Worm (Caenorhabditis elegans): Measurements from ENCODE around the gene T21D9.2.
A peak's percentile ranks its signal among the peaks of the same experiment; 100 is the strongest.

The T21D9.2 gene

ce11 chrX:2075169-2075568 lies 21.5 kb downstream of the T21D9.2 start:
- TF ChIP-seq nhr-71 (tag; optimal IDR thresholded peaks at IDR 0.05) (peak; percentile 76), efl-3 (GFP tag; optimal IDR thresholded peaks at IDR 0.05) (no peak), lin-35 (GFP tag; optimal IDR thresholded peaks at IDR 0.05) (peak; percentile 6 to 40), irx-1 (tag; optimal IDR thresholded peaks at IDR 0.05) (peak; percentile 1), F16B12.6 (tag; optimal IDR thresholded peaks at IDR 0.05) (no peak), lin-14 (GFP tag; optimal IDR thresholded peaks at IDR 0.05) (peak; percentile 72), nhr-20 (tag; optimal IDR thresholded peaks at IDR 0.05) (peak; percentile 71), nhr-90 (tag; optimal IDR thresholded peaks at IDR 0.05; ENCODE audit: poor library complexity) (peak; percentile 27), efl-1 (optimal IDR thresholded peaks at IDR 0.05) (no peak), efl-1 (GFP tag; optimal IDR thresholded peaks at IDR 0.05 in 1 of 2) (peak in 1 of 2 experiments; percentile 91), nhr-19 (GFP tag; conservative IDR thresholded peaks at IDR 0.05) (peak; percentile 34; the same call in 1 of the 2 replicates), elt-3 (tag; optimal IDR thresholded peaks at IDR 0.05) (peak in 1 of 6 experiments; percentile 43), nhr-84 (tag; optimal IDR thresholded peaks at IDR 0.05) (no peak), sox-4 (tag; optimal IDR thresholded peaks at IDR 0.05) (peak; percentile 2), ceh-63 (GFP tag; optimal IDR thresholded peaks at IDR 0.05) (no peak), dsc-1 (tag; optimal IDR thresholded peaks at IDR 0.05) (peak; percentile 14), mep-1 (tag; optimal IDR thresholded peaks at IDR 0.05) (peak; percentile 50), fos-1 (tag; optimal IDR thresholded peaks at IDR 0.05) (no peak), nhr-85 (tag) (peak; percentile 95), tbx-2 (tag; optimal IDR thresholded peaks at IDR 0.05) (peak; percentile 26), nhr-47 (tag; optimal IDR thresholded peaks at IDR 0.05) (peak; percentile 5), unc-86 (tag; optimal IDR thresholded peaks at IDR 0.05) (no peak), snu-23 (GFP tag; optimal IDR thresholded peaks at IDR 0.05) (peak; percentile 63)

DNA sequence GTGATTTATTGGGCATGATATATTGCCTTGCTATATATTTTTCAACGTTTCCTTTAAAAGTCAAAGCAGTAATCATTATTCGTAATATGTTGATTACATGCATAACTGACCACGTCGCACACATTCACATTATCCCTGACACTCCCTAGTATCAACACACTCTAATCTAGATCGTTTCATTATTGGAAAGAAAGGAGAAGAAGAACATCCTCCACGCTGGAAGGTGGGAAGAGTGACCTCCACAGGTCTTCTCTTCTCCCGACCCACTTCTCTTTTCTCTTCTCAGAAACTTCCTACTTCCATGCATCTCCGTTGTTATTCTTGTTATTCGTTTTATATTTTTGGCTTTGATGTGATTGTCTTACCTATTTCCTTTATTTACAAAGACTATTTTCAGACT lies 22.6 kb downstream of the T21D9.2 start, which contains the start of gene txdc-12.2:
Gene txdc-12.2, plus strand, starts transcription at position 396 of the 400 bp plus-strand sequence.
- TF ChIP-seq mep-1 (tag; optimal IDR thresholded peaks at IDR 0.05): peak; percentile 58
- peak; percentile 69 for TF ChIP-seq lin-14 (GFP tag; optimal IDR thresholded peaks at IDR 0.05)
- TF ChIP-seq ama-1 (optimal IDR thresholded peaks at IDR 0.05): no peak
- TF ChIP-seq nhr-71 (tag; optimal IDR thresholded peaks at IDR 0.05): peak; percentile 18
- no peak for TF ChIP-seq dpl-1 (GFP tag; optimal IDR thresholded peaks at IDR 0.05)
- TF ChIP-seq rnt-1 (tag; optimal IDR thresholded peaks at IDR 0.05): peak; percentile 10
- TF ChIP-seq snu-23 (GFP tag; optimal IDR thresholded peaks at IDR 0.05): peak; percentile 45
- TF ChIP-seq nhr-85 (tag): peak; percentile 73
- no peak for TF ChIP-seq F16B12.6 (tag; optimal IDR thresholded peaks at IDR 0.05)
- TF ChIP-seq nhr-237 (tag; optimal IDR thresholded peaks at IDR 0.05): no peak
- TF ChIP-seq elt-3 (tag; optimal IDR thresholded peaks at IDR 0.05): peak in 1 of 6 experiments; percentile 23
- peak; percentile 87 for TF ChIP-seq blmp-1 (tag; optimal IDR thresholded peaks at IDR 0.05)
- TF ChIP-seq nhr-20 (tag; optimal IDR thresholded peaks at IDR 0.05): peak; percentile 26

ce11 chrX:2071392-2072001 lies 25.2 kb downstream of the T21D9.2 start:
- TF ChIP-seq zag-1 (tag; optimal IDR thresholded peaks at IDR 0.05) (no peak), sptf-1 (tag; optimal IDR thresholded peaks at IDR 0.05) (no peak), C04F5.9 (tag; optimal IDR thresholded peaks at IDR 0.05) (peak; percentile 38), F16B12.6 (tag; optimal IDR thresholded peaks at IDR 0.05) (peak; percentile 96), ceh-63 (GFP tag; optimal IDR thresholded peaks at IDR 0.05) (no peak), zip-4 (GFP tag; optimal IDR thresholded peaks at IDR 0.05) (peak; percentile 88), nhr-84 (tag; optimal IDR thresholded peaks at IDR 0.05) (no peak), blmp-1 (tag; optimal IDR thresholded peaks at IDR 0.05) (peak; percentile 67), rnt-1 (tag; optimal IDR thresholded peaks at IDR 0.05) (peak; percentile 93), mef-2 (tag; optimal IDR thresholded peaks at IDR 0.05) (peak; percentile 10), snpc-4 (tag; optimal IDR thresholded peaks at IDR 0.05) (peak; percentile 71), lin-35 (GFP tag; optimal IDR thresholded peaks at IDR 0.05) (peak; percentile 67 to 80), nhr-76 (tag; optimal IDR thresholded peaks at IDR 0.05) (no peak), ets-5 (GFP tag; IDR thresholded peaks at IDR 0.05) (no peak), jun-1 (tag; optimal IDR thresholded peaks at IDR 0.05) (peak; percentile 14), tbx-2 (tag; optimal IDR thresholded peaks at IDR 0.05) (peak; percentile 81), hlh-17 (GFP tag; optimal IDR thresholded peaks at IDR 0.05; ENCODE audit: borderline replicate concordance) (no peak), fos-1 (tag; optimal IDR thresholded peaks at IDR 0.05) (peak; percentile 33), tlp-1 (tag; optimal IDR thresholded peaks at IDR 0.05) (no peak), pax-3 (tag; optimal IDR thresholded peaks at IDR 0.05) (peak; percentile 43), C16A3.4 (tag; optimal IDR thresholded peaks at IDR 0.05) (peak; percentile 75), nhr-28 (tag; optimal IDR thresholded peaks at IDR 0.05) (no peak), mab-9 (GFP tag; IDR thresholded peaks at IDR 0.05) (0 out of 2 replicates have a peak, but pooled peaks have one; percentile 34), mdl-1 (tag; optimal IDR thresholded peaks at IDR 0.05) (peak; percentile 7 to 94), snu-23 (GFP tag; optimal IDR thresholded peaks at IDR 0.05) (peak; percentile 89), unc-98 (GFP tag; IDR thresholded peaks at IDR 0.05) (0 out of 2 replicates have a peak, but pooled peaks have one; percentile 13), efl-3 (GFP tag; optimal IDR thresholded peaks at IDR 0.05) (no peak), pqm-1 (tag; optimal IDR thresholded peaks at IDR 0.05) (no peak), hpl-2 (GFP tag; optimal IDR thresholded peaks at IDR 0.05) (no peak)

All from whole organism, L1 larva.